Worm (Caenorhabditis elegans) whole organism, young adult: Measurements from ENCODE around the gene K03B8.4.

Experiments
- F22D6.2 ChIP-seq: sonication (generic microtip); optimal IDR thresholded peaks from 2 replicates; lab custom pipeline; 2016; ENCODE audit warnings: mild to moderate bottlenecking, missing genetic modification characterization, missing compliant biosample characterization
- F49E8.2 ChIP-seq: sonication (generic microtip); optimal IDR thresholded peaks from 3 replicates; lab custom pipeline; 2017; ENCODE audit warnings: missing genetic modification characterization, mild to moderate bottlenecking, missing compliant biosample characterization, antibody characterized with exemption, moderate library complexity; ENCODE audit not compliant: insufficient read depth
- dpl-1 ChIP-seq: fragments of 150-350 bp; optimal IDR thresholded peaks from 2 replicates; lab custom pipeline; 2014; ENCODE audit warnings: missing biosample characterization, missing genetic modification reagents, missing genetic modification characterization
- ets-4 ChIP-seq: fragments of 200-800 bp; sonication (Bioruptor generic); optimal IDR thresholded peaks from 2 replicates; lab custom pipeline; 2018; ENCODE audit warnings: mild to moderate bottlenecking, missing genetic modification characterization, missing compliant biosample characterization
- fkh-3 ChIP-seq: sonication (generic microtip); optimal IDR thresholded peaks from 2 replicates; lab custom pipeline; 2016; ENCODE audit warnings: mild to moderate bottlenecking, missing genetic modification characterization, missing compliant biosample characterization
- ztf-22 ChIP-seq: fragments of 200-800 bp; sonication (Bioruptor generic); optimal IDR thresholded peaks from 2 replicates; lab custom pipeline; 2018; ENCODE audit warnings: mild to moderate bottlenecking, missing genetic modification characterization, moderate library complexity, missing compliant biosample characterization

ce11 chrV:11443503-11443902 is 48.6 kb upstream of the K03B8.4 start, which contains the start of gene F57B7.2:
- no peak for TF ChIP-seq F49E8.2 (tag; lab: Kevin White, UChicago)
- no peak for TF ChIP-seq F22D6.2 (tag; lab: Kevin White, UChicago)
- TF ChIP-seq ets-4 (GFP tag; lab: Kevin White, UChicago): no peak
- no peak for TF ChIP-seq fkh-3
- TF ChIP-seq dpl-1 (GFP tag; lab: Kevin White, UChicago): no peak
- no peak for TF ChIP-seq ztf-22 (GFP tag; lab: Kevin White, UChicago)
